Worm (Caenorhabditis elegans) whole organism, L1 larva: ENCODE measurements around the gene T11G6.3.

Experiments used
- ama-1 ChIP-seq: fragments of 150-350 bp; optimal IDR thresholded peaks from 2 replicates; lab custom pipeline; 2014
- elt-3 ChIP-seq, 6 experiments: fragments of 150-350 bp in 1 of 6; sonication (generic microtip); optimal IDR thresholded peaks; 2 replicates each; lab custom pipeline; 2017 to 2018; ENCODE audit warnings: missing biosample characterization in 6 of 6, missing genetic modification characterization in 6 of 6, inconsistent platforms in 1 of 6
- jun-1 ChIP-seq: fragments of 150-350 bp; optimal IDR thresholded peaks from 2 replicates; lab custom pipeline; 2014; ENCODE audit warnings: missing biosample characterization, missing genetic modification reagents, missing genetic modification characterization
- nhr-28 ChIP-seq: fragments of 150-350 bp; optimal IDR thresholded peaks from 2 replicates; lab custom pipeline; 2014; ENCODE audit warnings: missing biosample characterization, missing genetic modification characterization
- rnt-1 ChIP-seq: sonication (generic microtip); optimal IDR thresholded peaks from 2 replicates; lab custom pipeline; 2016; ENCODE audit warnings: mild to moderate bottlenecking, missing genetic modification characterization, moderate library complexity, missing compliant biosample characterization
- snpc-4 ChIP-seq: fragments of 150-350 bp; optimal IDR thresholded peaks from 2 replicates; lab custom pipeline; 2014; ENCODE audit warnings: missing biosample characterization, missing genetic modification characterization
- tlp-1 ChIP-seq: fragments of 150-350 bp; optimal IDR thresholded peaks from 2 replicates; lab custom pipeline; 2014; ENCODE audit warnings: missing biosample characterization, missing genetic modification characterization

ce11 chrIV:10828049-10828448, 27.0 kb downstream of the T11G6.3 start, which contains the start of gene npax-3:
- TF ChIP-seq jun-1 (tag; lab: Kevin White, UChicago), result no peak
- TF ChIP-seq nhr-28, result no peak
- no peak for TF ChIP-seq tlp-1 (tag; lab: Kevin White, UChicago)
- TF ChIP-seq rnt-1, result no peak
- no peak for TF ChIP-seq elt-3 (tag; optimal IDR thresholded peaks at IDR 0.05; lab: Kevin White, UChicago)
- TF ChIP-seq ama-1, result no peak
- no peak for TF ChIP-seq snpc-4 (tag; lab: Kevin White, UChicago)
